Worm (Caenorhabditis elegans) whole organism, L4 larva: ENCODE results near the gene T10F2.2.

ENCODE experiments used
- F44E2.7 ChIP-seq: fragments of 200-800 bp; sonication (Bioruptor generic); IDR thresholded peaks from 2 replicates; pipeline ENCODE4 v2.1.2; 2022; ENCODE audit warnings: missing genetic modification characterization, missing compliant biosample characterization
- F49E8.2 ChIP-seq: sonication (generic microtip); optimal IDR thresholded peaks from 2 replicates; lab custom pipeline; 2016; ENCODE audit warnings: missing compliant biosample characterization, mild to moderate bottlenecking, missing genetic modification characterization, borderline replicate concordance
- Y105C5A.15 ChIP-seq: fragments of 200-800 bp; sonication (Bioruptor generic); IDR thresholded peaks from 2 replicates; pipeline ENCODE4 v1.3.6; 2022; ENCODE audit warnings: missing genetic modification characterization, missing compliant biosample characterization
- Y48G9A.11 ChIP-seq: fragments of 200-800 bp; sonication (Bioruptor generic); IDR thresholded peaks from 2 replicates; pipeline ENCODE4 v1.3.6; 2022; ENCODE audit warnings: missing genetic modification reagents, missing genetic modification characterization, missing compliant biosample characterization
- ZK337.2 ChIP-seq: fragments of 200-800 bp; sonication (Bioruptor generic); IDR thresholded peaks from 2 replicates; pipeline ENCODE4 v1.3.6; 2022; ENCODE audit warnings: missing genetic modification reagents, missing genetic modification characterization, missing compliant biosample characterization
- aha-1 ChIP-seq: fragments of 150-350 bp; peaks from one replicate; lab custom pipeline; 2014; ENCODE audit warnings: missing biosample characterization, missing genetic modification characterization
- aly-2 ChIP-seq: sonication (generic microtip); optimal IDR thresholded peaks from 2 replicates; lab custom pipeline; 2018; ENCODE audit warnings: missing biosample characterization, missing genetic modification characterization
- ama-1 ChIP-seq: fragments of 150-350 bp; optimal IDR thresholded peaks from 2 replicates; lab custom pipeline; 2014; ENCODE audit warnings: inconsistent platforms, mixed read lengths
- attf-4 ChIP-seq: sonication (generic microtip); optimal IDR thresholded peaks from 3 replicates; lab custom pipeline; 2017; ENCODE audit warnings: missing biosample characterization, missing genetic modification characterization
- ceh-28 ChIP-seq: fragments of 150-350 bp; optimal IDR thresholded peaks from 2 replicates; lab custom pipeline; 2014; ENCODE audit warnings: missing biosample characterization, missing genetic modification reagents, missing genetic modification characterization
- ceh-82 ChIP-seq: sonication (generic microtip); optimal IDR thresholded peaks from 2 replicates; lab custom pipeline; 2017; ENCODE audit warnings: missing biosample characterization, missing genetic modification characterization
- daf-16 ChIP-seq, 3 experiments: sonication (generic microtip); optimal IDR thresholded peaks; 2 replicates each; lab custom pipeline; 2016 to 2017; ENCODE audit warnings: missing genetic modification characterization in 3 of 3, missing genetic modification reagents in 3 of 3, mild to moderate bottlenecking in 2 of 3, missing compliant biosample characterization in 2 of 3, missing biosample characterization in 1 of 3, moderate library complexity in 1 of 3
- dmd-6 ChIP-seq: fragments of 200-800 bp; sonication (Bioruptor generic); IDR thresholded peaks from 2 replicates; pipeline ENCODE4 v1.3.6; 2022; ENCODE audit warnings: missing genetic modification reagents, missing genetic modification characterization, missing compliant biosample characterization
- dve-1 ChIP-seq: sonication (generic microtip); optimal IDR thresholded peaks from 2 replicates; lab custom pipeline; 2017; ENCODE audit warnings: antibody characterized with exemption, mild to moderate bottlenecking, missing genetic modification characterization, missing compliant biosample characterization; ENCODE audit not compliant: insufficient read depth
- egl-27 ChIP-seq: sonication (generic microtip); optimal IDR thresholded peaks from 3 replicates; lab custom pipeline; 2017; ENCODE audit warnings: missing biosample characterization, missing genetic modification reagents, missing genetic modification characterization
- fkh-10 ChIP-seq: fragments of 150-350 bp; optimal IDR thresholded peaks from 2 replicates; lab custom pipeline; 2014; ENCODE audit warnings: missing biosample characterization, missing genetic modification reagents, missing genetic modification characterization
- fos-1 ChIP-seq: fragments of 150-350 bp; optimal IDR thresholded peaks from 2 replicates; lab custom pipeline; 2014; ENCODE audit warnings: missing biosample characterization, missing genetic modification characterization
- hif-1 ChIP-seq, 2 experiments: sonication (generic microtip); optimal IDR thresholded peaks; 2 replicates each; lab custom pipeline; 2016 to 2017; ENCODE audit warnings: missing compliant biosample characterization in 2 of 2, missing genetic modification characterization in 2 of 2, missing genetic modification reagents in 2 of 2, missing genotype in 2 of 2, mild to moderate bottlenecking in 1 of 2
- lin-1 ChIP-seq: fragments of 200-800 bp; sonication (Bioruptor generic); IDR thresholded peaks from 2 replicates; pipeline ENCODE4 v1.3.6; 2022; ENCODE audit warnings: missing genetic modification reagents, missing genetic modification characterization, missing compliant biosample characterization
- lin-13 ChIP-seq: fragments of 150-350 bp; optimal IDR thresholded peaks from 2 replicates; lab custom pipeline; 2014; ENCODE audit warnings: missing biosample characterization, missing genetic modification reagents, missing genetic modification characterization
- lin-15B ChIP-seq: fragments of 150-350 bp; sonication (generic microtip); optimal IDR thresholded peaks from 3 replicates; lab custom pipeline; 2014; ENCODE audit warnings: missing biosample characterization, missing genetic modification characterization
- lin-38 ChIP-seq: fragments of 200-800 bp; sonication (Bioruptor generic); IDR thresholded peaks from 2 replicates; pipeline ENCODE4 v1.3.6; 2022; ENCODE audit warnings: missing genetic modification reagents, missing genetic modification characterization, missing compliant biosample characterization
- lin-39 ChIP-seq: fragments of 150-350 bp; optimal IDR thresholded peaks from 2 replicates; lab custom pipeline; 2014; ENCODE audit warnings: missing biosample characterization, missing genetic modification reagents, missing genetic modification characterization
- lsy-2 ChIP-seq, 2 experiments: fragments of 150-350 bp in 1 of 2; sonication (generic microtip) in 1 of 2; optimal IDR thresholded peaks; 2 replicates each; lab custom pipeline; 2014 to 2017; ENCODE audit warnings: missing biosample characterization in 2 of 2, missing genetic modification characterization in 2 of 2
- mdl-1 ChIP-seq, 2 experiments: fragments of 150-350 bp in 1 of 2; sonication (generic microtip) in 1 of 2; optimal IDR thresholded peaks; 2 replicates each; lab custom pipeline; 2014 to 2017; ENCODE audit warnings: missing biosample characterization in 2 of 2, missing genetic modification characterization in 2 of 2
- mdt-29 ChIP-seq: fragments of 200-800 bp; sonication (Bioruptor generic); IDR thresholded peaks from 2 replicates; pipeline ENCODE4 v1.3.6; 2022; ENCODE audit warnings: missing genetic modification reagents, missing genetic modification characterization, missing compliant biosample characterization
- mep-1 ChIP-seq: fragments of 150-350 bp; sonication (generic microtip); optimal IDR thresholded peaks from 3 replicates; lab custom pipeline; 2014; ENCODE audit warnings: missing biosample characterization, missing genetic modification characterization
- mes-2 ChIP-seq: sonication (generic microtip); optimal IDR thresholded peaks from 2 replicates; lab custom pipeline; 2016; ENCODE audit warnings: missing genotype, mild to moderate bottlenecking, missing genetic modification characterization, missing compliant biosample characterization; ENCODE audit not compliant: poor library complexity, severe bottlenecking
- nhr-10 ChIP-seq: fragments of 150-350 bp; optimal IDR thresholded peaks from 2 replicates; lab custom pipeline; 2014; ENCODE audit warnings: missing biosample characterization, missing genetic modification characterization
- nhr-102 ChIP-seq: sonication (generic microtip); optimal IDR thresholded peaks from 2 replicates; lab custom pipeline; 2016; ENCODE audit warnings: mild to moderate bottlenecking, missing genetic modification characterization, moderate library complexity, missing compliant biosample characterization
- nhr-11 ChIP-seq: fragments of 150-350 bp; optimal IDR thresholded peaks from 2 replicates; lab custom pipeline; 2014; ENCODE audit warnings: missing biosample characterization, missing genetic modification characterization
- nhr-25 ChIP-seq: sonication (generic microtip); optimal IDR thresholded peaks from 2 replicates; lab custom pipeline; 2017; ENCODE audit warnings: missing genetic modification characterization, mild to moderate bottlenecking, missing compliant biosample characterization, antibody characterized with exemption, moderate library complexity, borderline replicate concordance; ENCODE audit not compliant: insufficient read depth
- nhr-28 ChIP-seq: fragments of 150-350 bp; optimal IDR thresholded peaks from 2 replicates; lab custom pipeline; 2014; ENCODE audit warnings: missing biosample characterization, missing genetic modification characterization
- nhr-42 ChIP-seq: fragments of 200-800 bp; sonication (Bioruptor generic); IDR thresholded peaks from 2 replicates; pipeline ENCODE4 v1.3.6; 2022; ENCODE audit warnings: missing genetic modification characterization, missing compliant biosample characterization
- nhr-76 ChIP-seq: fragments of 150-350 bp; optimal IDR thresholded peaks from 2 replicates; lab custom pipeline; 2014; ENCODE audit warnings: missing biosample characterization, missing genetic modification characterization
- pha-4 ChIP-seq, 2 experiments: fragments of 150-350 bp in 1 of 2; fragments of 200-800 bp in 1 of 2; sonication (Bioruptor generic) in 1 of 2; IDR thresholded peaks in 1 of 2; optimal IDR thresholded peaks in 1 of 2; 2 replicates each; pipeline versions ENCODE4 v1.3.6 to Lab custom; 2014 to 2022; ENCODE audit warnings: missing genetic modification characterization in 2 of 2, missing genetic modification reagents in 2 of 2, missing biosample characterization in 1 of 2, missing compliant biosample characterization in 1 of 2
- php-3 ChIP-seq: fragments of 200-800 bp; sonication (Bioruptor generic); IDR thresholded peaks from 2 replicates; pipeline ENCODE4 v1.3.6; 2022; ENCODE audit warnings: missing genetic modification reagents, missing genetic modification characterization, missing compliant biosample characterization
- pqm-1 ChIP-seq: sonication (generic microtip); optimal IDR thresholded peaks from 2 replicates; lab custom pipeline; 2017; ENCODE audit warnings: missing biosample characterization, missing genetic modification characterization
- rbr-2 ChIP-seq: sonication (generic microtip); optimal IDR thresholded peaks from 2 replicates; lab custom pipeline; 2016; ENCODE audit warnings: missing genotype, missing genetic modification characterization, missing compliant biosample characterization
- tra-1 ChIP-seq: fragments of 200-800 bp; sonication (Bioruptor generic); IDR thresholded peaks from 2 replicates; pipeline ENCODE4 v1.3.6; 2022; ENCODE audit warnings: missing genetic modification reagents, missing genetic modification characterization, missing compliant biosample characterization
- unc-130 ChIP-seq: sonication (generic microtip); optimal IDR thresholded peaks from 2 replicates; lab custom pipeline; 2016; ENCODE audit warnings: missing genetic modification reagents, missing genetic modification characterization, missing compliant biosample characterization
- unc-39 ChIP-seq: sonication (generic microtip); optimal IDR thresholded peaks from 2 replicates; lab custom pipeline; 2017; ENCODE audit warnings: missing biosample characterization, missing genetic modification characterization
- unc-62 ChIP-seq, 3 experiments: fragments of 150-350 bp in 1 of 3; sonication (generic microtip); optimal IDR thresholded peaks in 2 of 3; peaks in 1 of 3; 1 replicate in 1 of 3; 2 replicates in 2 of 3; lab custom pipeline; 2014 to 2017; ENCODE audit warnings: missing biosample characterization in 3 of 3, missing genetic modification characterization in 3 of 3, missing genetic modification reagents in 3 of 3, missing genotype in 1 of 3
- zip-11 ChIP-seq: fragments of 200-800 bp; sonication (Bioruptor generic); IDR thresholded peaks from 2 replicates; pipeline ENCODE4 v1.3.6; 2022; ENCODE audit warnings: missing genetic modification characterization, missing compliant biosample characterization
- ztf-7 ChIP-seq: fragments of 150-350 bp; optimal IDR thresholded peaks from 2 replicates; lab custom pipeline; 2014; ENCODE audit warnings: missing biosample characterization, missing genetic modification characterization

T10F2.2 gene

DNA sequence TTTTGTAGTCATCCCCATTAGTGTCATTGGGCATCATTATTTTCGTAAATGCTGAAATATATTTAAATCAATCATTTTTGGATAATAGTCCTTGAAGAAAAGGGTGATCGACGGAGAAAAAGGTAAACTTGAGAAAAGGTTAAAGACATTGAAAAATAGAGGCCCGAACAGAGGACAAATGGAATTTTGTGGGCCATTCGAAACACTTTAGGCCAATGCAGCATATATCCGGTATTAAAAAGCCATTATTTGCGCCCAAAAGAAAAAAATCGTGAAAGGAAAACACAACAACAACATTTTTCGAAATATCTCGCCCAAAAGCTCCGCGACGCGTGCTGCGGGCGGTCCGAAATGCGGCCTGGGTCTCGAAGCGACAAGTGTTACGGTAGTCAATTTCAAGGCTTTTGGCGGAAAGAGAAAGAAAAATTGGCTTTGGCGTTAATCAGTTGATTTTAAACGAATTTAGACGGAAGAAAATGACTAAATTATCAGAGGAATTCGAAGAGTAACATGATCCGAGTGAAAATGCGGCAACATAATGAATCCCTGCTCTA lies 41.8 kb upstream of the T10F2.2 start, which contains the start of gene morc-1:
morc-1 (minus strand) TSS at position 51 of the 554 bp plus-strand sequence.
- TF ChIP-seq lsy-2 (tag; optimal IDR thresholded peaks at IDR 0.05; lab: Kevin White, UChicago) = peak in 1 of 2 experiments; percentile 49
- TF ChIP-seq unc-39 (tag; lab: Kevin White, UChicago) = no peak
- TF ChIP-seq mes-2 (tag; lab: Kevin White, UChicago) = peak; percentile 34
- TF ChIP-seq aha-1 (tag; lab: Kevin White, UChicago) = peak; percentile 81
- no peak for TF ChIP-seq nhr-42 (GFP tag; lab: Robert Waterston, UW)
- 0 out of 2 replicates have a peak, but pooled peaks have one; percentile 14 for TF ChIP-seq Y48G9A.11
- TF ChIP-seq unc-130 (GFP tag; lab: Kevin White, UChicago) = peak; percentile 15
- TF ChIP-seq ZK337.2 = no peak
- TF ChIP-seq, all 104 proteins: peak for 5

DNA sequence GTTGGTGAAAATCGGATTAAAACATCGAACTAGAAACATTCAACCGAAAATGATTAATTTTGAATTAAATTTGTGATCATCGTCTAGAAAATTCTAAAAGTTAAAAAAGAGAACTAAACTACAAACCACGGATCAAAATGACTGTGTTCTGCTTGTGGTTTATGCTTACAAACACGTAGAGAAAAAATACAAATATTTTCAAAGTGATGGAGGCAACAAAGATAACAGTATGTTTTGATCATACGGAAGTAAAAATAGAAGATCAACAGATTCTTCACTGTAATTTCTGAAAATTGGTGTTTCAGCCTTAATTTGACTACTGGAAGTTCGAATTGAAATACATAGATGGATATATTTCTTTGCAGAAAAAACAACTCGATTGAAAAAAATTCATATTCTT lies 38.2 kb upstream of the T10F2.2 start:
- peak; percentile 96 for TF ChIP-seq nhr-28
- TF ChIP-seq lin-1 (GFP tag; lab: Robert Waterston, UW) = no peak
- no peak for TF ChIP-seq zip-11 (GFP tag; lab: Robert Waterston, UW)
- no peak for TF ChIP-seq F49E8.2 (tag; lab: Kevin White, UChicago)
- peak; percentile 27 for TF ChIP-seq nhr-102 (tag; lab: Kevin White, UChicago)
- peak; percentile 13 for TF ChIP-seq mep-1 (tag; lab: Kevin White, UChicago)
- TF ChIP-seq lin-38 (GFP tag; lab: Robert Waterston, UW) = peak; percentile 46
- no peak for TF ChIP-seq unc-62 (GFP tag; optimal IDR thresholded peaks at IDR 0.05 in 1 of 2; lab: Kevin White, UChicago)
- no peak for TF ChIP-seq unc-62 (tag; optimal IDR thresholded peaks at IDR 0.05; lab: Kevin White, UChicago)
- no peak for TF ChIP-seq mdt-29 (GFP tag; lab: Robert Waterston, UW)
- TF ChIP-seq nhr-42 (GFP tag; lab: Robert Waterston, UW) = no peak
- peak; percentile 29 for TF ChIP-seq dve-1 (tag; lab: Kevin White, UChicago)
- no peak for TF ChIP-seq nhr-11 (tag; lab: Kevin White, UChicago)
- TF ChIP-seq fos-1 (tag; lab: Kevin White, UChicago) = no peak
- no peak for TF ChIP-seq daf-16 (GFP tag; optimal IDR thresholded peaks at IDR 0.05; lab: Kevin White, UChicago)
- TF ChIP-seq daf-16 (tag; optimal IDR thresholded peaks at IDR 0.05; lab: Kevin White, UChicago) = peak; percentile 82
- peak; percentile 15 for TF ChIP-seq lin-13 (GFP tag; lab: Kevin White, UChicago)
- TF ChIP-seq dmd-6 = peak; percentile 27; the same call in 1 of the 2 replicates
- TF ChIP-seq lin-39 (tag; lab: Kevin White, UChicago) = no peak
- TF ChIP-seq php-3 (GFP tag; lab: Robert Waterston, UW) = no peak
- peak; percentile 36; the same call in 1 of the 2 replicates for TF ChIP-seq pha-4 (GFP tag; IDR thresholded peaks at IDR 0.05; lab: Robert Waterston, UW)
- no peak for TF ChIP-seq pha-4 (tag; optimal IDR thresholded peaks at IDR 0.05; lab: Kevin White, UChicago)
- no peak for TF ChIP-seq ceh-28 (tag; lab: Kevin White, UChicago)
- no peak for TF ChIP-seq fkh-10 (GFP tag; lab: Kevin White, UChicago)

DNA sequence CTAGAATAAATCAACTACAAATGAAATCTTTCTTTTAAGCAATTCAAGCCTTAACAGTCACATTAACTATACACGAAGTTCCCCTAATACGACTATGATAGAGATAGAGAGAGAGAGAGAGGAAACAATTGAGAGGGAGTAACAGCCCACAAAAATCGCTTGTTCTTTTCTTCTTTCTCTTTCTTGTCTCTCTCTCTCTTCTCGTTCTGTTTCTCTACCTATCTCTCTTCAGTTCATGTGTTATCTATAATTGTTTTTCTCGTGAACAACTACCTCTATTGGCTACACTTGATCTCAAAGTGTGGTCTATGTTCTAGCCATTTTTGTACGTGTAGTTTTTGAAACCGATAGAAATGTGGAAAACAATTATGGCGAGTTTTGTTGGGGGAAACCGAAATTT lies 37.5 kb upstream of the T10F2.2 start:
- TF ChIP-seq rbr-2 (tag; lab: Kevin White, UChicago) (peak; percentile 28), hif-1 (tag; optimal IDR thresholded peaks at IDR 0.05; lab: Kevin White, UChicago) (peak in 1 of 2 experiments; percentile 78), fkh-10 (GFP tag; lab: Kevin White, UChicago) (no peak), attf-4 (tag; lab: Kevin White, UChicago) (no peak), pqm-1 (tag; lab: Kevin White, UChicago) (peak; percentile 54), ama-1 (no peak), mdl-1 (tag; optimal IDR thresholded peaks at IDR 0.05; lab: Kevin White, UChicago) (peak in 1 of 2 experiments; percentile 75), tra-1 (GFP tag; lab: Robert Waterston, UW) (0 out of 2 replicates have a peak, but pooled peaks have one; percentile 27), ZK337.2 (no peak), dve-1 (tag; lab: Kevin White, UChicago) (peak; percentile 94), ztf-7 (tag; lab: Kevin White, UChicago) (peak; percentile 25), ceh-28 (tag; lab: Kevin White, UChicago) (no peak), Y105C5A.15 (GFP tag; lab: Robert Waterston, UW) (no peak), nhr-28 (peak; percentile 100), egl-27 (tag; lab: Kevin White, UChicago) (no peak), nhr-10 (peak; percentile 47), nhr-25 (tag; lab: Kevin White, UChicago) (peak; percentile 59), daf-16 (GFP tag; optimal IDR thresholded peaks at IDR 0.05; lab: Kevin White, UChicago) (no peak), daf-16 (tag; optimal IDR thresholded peaks at IDR 0.05; lab: Kevin White, UChicago) (peak; percentile 85), aly-2 (tag; lab: Kevin White, UChicago) (no peak), nhr-76 (tag; lab: Kevin White, UChicago) (no peak), ceh-82 (tag; lab: Kevin White, UChicago) (no peak), F44E2.7 (GFP tag; lab: Robert Waterston, UW) (no peak), lin-15B (tag; lab: Kevin White, UChicago) (no peak)
